Fruit fly (Drosophila melanogaster): ENCODE results near the gene Tspo.

Tspo gene

dm6 chr2L:540572-541210, 18.7 kb upstream of the Tspo start (continued):
- peak; percentile 57 for TF ChIP-seq ftz-f1 (GFP tag; optimal IDR thresholded peaks at IDR 0.05)
- peak; percentile 70 for TF ChIP-seq D (optimal IDR thresholded peaks at IDR 0.05)
- no peak for TF ChIP-seq D (GFP tag; optimal IDR thresholded peaks at IDR 0.05)
- peak; percentile 31 for TF ChIP-seq CG18619 (GFP tag; optimal IDR thresholded peaks at IDR 0.05)
- no peak for TF ChIP-seq CG8388 (GFP tag; optimal IDR thresholded peaks at IDR 0.05)
- TF ChIP-seq CG17361 (GFP tag; IDR thresholded peaks at IDR 0.05): peak; percentile 47; the same call in 2 of the 3 replicates
- TF ChIP-seq tio (GFP tag; optimal IDR thresholded peaks at IDR 0.05): no peak
- TF ChIP-seq gt (GFP tag; IDR thresholded peaks at IDR 0.05): no peak
- TF ChIP-seq CG3281 (GFP tag; optimal IDR thresholded peaks at IDR 0.05): no peak
- TF ChIP-seq gem (tag; optimal IDR thresholded peaks at IDR 0.05): no peak
- no peak for TF ChIP-seq CG6683 (GFP tag; optimal IDR thresholded peaks at IDR 0.05)
- TF ChIP-seq ci (GFP tag; IDR thresholded peaks at IDR 0.05): peak; percentile 58; the same call in 2 of the 3 replicates
- TF ChIP-seq sim (GFP tag; IDR thresholded peaks at IDR 0.05): 0 out of 2 replicates have a peak, but pooled peaks have one; percentile 21
- peak; percentile 43 for TF ChIP-seq CG18262 (tag; optimal IDR thresholded peaks at IDR 0.05)
- peak; percentile 53 for TF ChIP-seq CG2116 (GFP tag; optimal IDR thresholded peaks at IDR 0.05)
- no peak for TF ChIP-seq CG17385 (GFP tag; optimal IDR thresholded peaks at IDR 0.05)
- no peak for TF ChIP-seq CG7987 (GFP tag; optimal IDR thresholded peaks at IDR 0.05)
- TF ChIP-seq Rfx (GFP tag; IDR thresholded peaks at IDR 0.05): peak; percentile 47; the same call in 1 of the 2 replicates
- no peak for TF ChIP-seq CG7556 (GFP tag; optimal IDR thresholded peaks at IDR 0.05)
- TF ChIP-seq mam (GFP tag; optimal IDR thresholded peaks at IDR 0.05): no peak
- no peak for TF ChIP-seq ken (GFP tag; IDR thresholded peaks at IDR 0.05)
- peak; percentile 56 for TF ChIP-seq nmo (GFP tag; optimal IDR thresholded peaks at IDR 0.05)
- TF ChIP-seq otp (GFP tag; IDR thresholded peaks at IDR 0.05): no peak; the same call in 2 of the 3 replicates
- TF ChIP-seq zfh1 (GFP tag; IDR thresholded peaks at IDR 0.05): no peak
- no peak for TF ChIP-seq CG17186 (GFP tag; optimal IDR thresholded peaks at IDR 0.05)
- TF ChIP-seq CG7745 (tag; optimal IDR thresholded peaks at IDR 0.05): peak; percentile 26
- TF ChIP-seq ap (GFP tag; IDR thresholded peaks at IDR 0.05): no peak
- no peak for TF ChIP-seq ham (GFP tag; IDR thresholded peaks at IDR 0.05)
- TF ChIP-seq CG7372 (GFP tag; IDR thresholded peaks at IDR 0.05): no peak
- no peak for TF ChIP-seq CG18764 (GFP tag; optimal IDR thresholded peaks at IDR 0.05)
- no peak for TF ChIP-seq CG8281 (tag; optimal IDR thresholded peaks at IDR 0.05)
- TF ChIP-seq fd64A (GFP tag; optimal IDR thresholded peaks at IDR 0.05): no peak
- TF ChIP-seq Mrtf (GFP tag; IDR thresholded peaks at IDR 0.05): no peak
- TF ChIP-seq Dad (GFP tag; optimal IDR thresholded peaks at IDR 0.05): no peak
- peak; percentile 55 for TF ChIP-seq CG2712 (tag; optimal IDR thresholded peaks at IDR 0.05)
- peak; percentile 11; the same call in 1 of the 2 replicates for TF ChIP-seq CG9932 (GFP tag; IDR thresholded peaks at IDR 0.05)
- peak; percentile 39 for TF ChIP-seq BEAF-32 (GFP tag; optimal IDR thresholded peaks at IDR 0.05)
- no peak for TF ChIP-seq sens-2 (GFP tag; IDR thresholded peaks at IDR 0.05)
- TF ChIP-seq CG17328 (GFP tag; IDR thresholded peaks at IDR 0.05): no peak
- no peak for TF ChIP-seq ttk (GFP tag; IDR thresholded peaks at IDR 0.05)
- peak; percentile 75 for TF ChIP-seq ac (GFP tag; optimal IDR thresholded peaks at IDR 0.05)
- no peak for TF ChIP-seq Ptx1 (GFP tag; IDR thresholded peaks at IDR 0.05)
- TF ChIP-seq dan (GFP tag; IDR thresholded peaks at IDR 0.05): no peak
- no peak for TF ChIP-seq repo (GFP tag; optimal IDR thresholded peaks at IDR 0.05)
- TF ChIP-seq btn (GFP tag; optimal IDR thresholded peaks at IDR 0.05): no peak
- no peak for TF ChIP-seq CG7357 (GFP tag; IDR thresholded peaks at IDR 0.05)
- no peak for TF ChIP-seq CG10565 (GFP tag; optimal IDR thresholded peaks at IDR 0.05)
- no peak for TF ChIP-seq ewg (GFP tag; optimal IDR thresholded peaks at IDR 0.05)
- no peak for TF ChIP-seq CG30431 (GFP tag; optimal IDR thresholded peaks at IDR 0.05)
- no peak for TF ChIP-seq nau (GFP tag; optimal IDR thresholded peaks at IDR 0.05)
- TF ChIP-seq CG10959 (GFP tag; IDR thresholded peaks at IDR 0.05): no peak
- TF ChIP-seq danr (GFP tag; IDR thresholded peaks at IDR 0.05): no peak
